Fruit fly (Drosophila melanogaster) whole organism, prepupa: ENCODE results near the gene m-cup.

Experiments used
- CG10631 ChIP-seq: fragments of 200-800 bp; sonication (Bioruptor generic); optimal IDR thresholded peaks from 2 replicates; lab custom pipeline; 2016; ENCODE audit warnings: missing biosample characterization, missing genetic modification characterization
- Gug ChIP-seq: fragments of 200-800 bp; sonication (Bioruptor generic); IDR thresholded peaks from 2 replicates; pipeline ENCODE4 v1.3.6; 2022; ENCODE audit warnings: missing biosample characterization, missing genetic modification characterization
- OdsH ChIP-seq: fragments of 200-800 bp; sonication (Bioruptor generic); optimal IDR thresholded peaks from 3 replicates; lab custom pipeline; 2016; ENCODE audit warnings: missing biosample characterization, missing genetic modification characterization
- eg ChIP-seq: fragments of 200-800 bp; sonication (Bioruptor generic); IDR thresholded peaks from 3 replicates; pipeline ENCODE4 v1.3.6; 2022; ENCODE audit warnings: missing biosample characterization, missing genetic modification characterization

dm6 chr3R:17135747-17136146 is 13.5 kb downstream of the m-cup start, which contains the start of gene CG5246:
- TF ChIP-seq Gug (no peak), OdsH (GFP tag; lab: Kevin White, UChicago) (no peak), CG10631 (GFP tag; lab: Kevin White, UChicago) (no peak), eg (GFP tag; lab: Robert Waterston, UW) (no peak)
